Fruit fly (Drosophila melanogaster): ENCODE data around the gene CG1523.

The CG1523 gene

dm6 chr3R:28842431-28842830 lies 23.0 kb upstream of the CG1523 start:
- TF ChIP-seq Pif1A (GFP tag; optimal IDR thresholded peaks at IDR 0.05) (no peak), CG32121 (GFP tag; IDR thresholded peaks at IDR 0.05) (no peak), CG8159 (tag; optimal IDR thresholded peaks at IDR 0.05) (no peak), D1 (tag; optimal IDR thresholded peaks at IDR 0.05) (no peak), Pif1B (GFP tag; optimal IDR thresholded peaks at IDR 0.05) (no peak), CG12605 (GFP tag; IDR thresholded peaks at IDR 0.05) (no peak), rn (GFP tag; IDR thresholded peaks at IDR 0.05) (no peak), CG15710 (tag; optimal IDR thresholded peaks at IDR 0.05) (no peak), CG34367 (tag; optimal IDR thresholded peaks at IDR 0.05) (no peak)

dm6 chr3R:28841968-28842367 lies 22.5 kb upstream of the CG1523 start:
- TF ChIP-seq Ets98B (GFP tag; IDR thresholded peaks at IDR 0.05) (peak; percentile 48), CG10348 (GFP tag; IDR thresholded peaks at IDR 0.05) (no peak), CG15710 (tag; optimal IDR thresholded peaks at IDR 0.05) (peak; percentile 10), CG17806 (tag; optimal IDR thresholded peaks at IDR 0.05) (peak; percentile 13), gl (tag; optimal IDR thresholded peaks at IDR 0.05) (no peak), D1 (tag; optimal IDR thresholded peaks at IDR 0.05) (no peak), CG8159 (tag; optimal IDR thresholded peaks at IDR 0.05) (peak; percentile 50), CG8301 (tag; optimal IDR thresholded peaks at IDR 0.05) (peak; percentile 70), CG32121 (GFP tag; IDR thresholded peaks at IDR 0.05) (peak; percentile 29; the same call in 1 of the 2 replicates), Pif1B (GFP tag; optimal IDR thresholded peaks at IDR 0.05) (no peak), CG4496 (GFP tag; IDR thresholded peaks at IDR 0.05) (peak; percentile 34; the same call in 1 of the 3 replicates)

- TF ChIP-seq CG32121 (GFP tag; IDR thresholded peaks at IDR 0.05): no peak
- TF ChIP-seq Pif1A (GFP tag; optimal IDR thresholded peaks at IDR 0.05): no peak
- TF ChIP-seq CG4496 (GFP tag; IDR thresholded peaks at IDR 0.05): 0 out of 3 replicates have a peak, but pooled peaks have one; percentile 27
- no peak for TF ChIP-seq Pif1B (GFP tag; optimal IDR thresholded peaks at IDR 0.05)
- no peak for TF ChIP-seq D1 (tag; optimal IDR thresholded peaks at IDR 0.05)
- no peak for TF ChIP-seq Snoo (tag; optimal IDR thresholded peaks at IDR 0.05)
- TF ChIP-seq CG34367 (tag; optimal IDR thresholded peaks at IDR 0.05): no peak
- no peak for TF ChIP-seq CG8301 (tag; optimal IDR thresholded peaks at IDR 0.05)
- TF ChIP-seq CG13204 (GFP tag; optimal IDR thresholded peaks at IDR 0.05): no peak
- TF ChIP-seq gl (tag; optimal IDR thresholded peaks at IDR 0.05): no peak
- TF ChIP-seq CG9948 (tag; optimal IDR thresholded peaks at IDR 0.05): no peak
- TF ChIP-seq EcR (GFP tag; optimal IDR thresholded peaks at IDR 0.05): peak; percentile 58
- TF ChIP-seq CG8159 (tag; optimal IDR thresholded peaks at IDR 0.05): no peak
- no peak for TF ChIP-seq CG15710 (tag; optimal IDR thresholded peaks at IDR 0.05)
- TF ChIP-seq CG17806 (tag; optimal IDR thresholded peaks at IDR 0.05): no peak
- TF ChIP-seq Ets98B (GFP tag; IDR thresholded peaks at IDR 0.05): no peak
- TF ChIP-seq CG10348 (GFP tag; IDR thresholded peaks at IDR 0.05): no peak
These were observed 21.2 kb upstream of the CG1523 start for dm6 chr3R:28840620-28841019.

dm6 chr3R:28831626-28832267 lies 12.3 kb upstream of the CG1523 start, which contains the start of gene WASp:
TSS of gene WASp (minus strand) at chr3R:28832024.
- TF ChIP-seq CG12605 (GFP tag; IDR thresholded peaks at IDR 0.05) (peak; percentile 50), Ets98B (GFP tag; IDR thresholded peaks at IDR 0.05) (peak; percentile 67), CG13204 (GFP tag; optimal IDR thresholded peaks at IDR 0.05) (no peak), Pif1B (GFP tag; optimal IDR thresholded peaks at IDR 0.05) (peak; percentile 16), CG9948 (tag; optimal IDR thresholded peaks at IDR 0.05) (no peak), CG14655 (GFP tag; optimal IDR thresholded peaks at IDR 0.05) (no peak), D1 (tag; optimal IDR thresholded peaks at IDR 0.05) (no peak), CG4496 (GFP tag; IDR thresholded peaks at IDR 0.05) (peak; percentile 67; the same call in 2 of the 3 replicates), CG32121 (GFP tag; IDR thresholded peaks at IDR 0.05) (peak; percentile 25; the same call in 1 of the 2 replicates), gl (tag; optimal IDR thresholded peaks at IDR 0.05) (peak; percentile 46), Pif1A (GFP tag; optimal IDR thresholded peaks at IDR 0.05) (no peak), EcR (GFP tag; optimal IDR thresholded peaks at IDR 0.05) (no peak), rn (GFP tag; IDR thresholded peaks at IDR 0.05) (0 out of 2 replicates have a peak, but pooled peaks have one; percentile 18), fd96Ca (GFP tag; IDR thresholded peaks at IDR 0.05) (no peak; the same call in 1 of the 3 replicates), CG10348 (GFP tag; IDR thresholded peaks at IDR 0.05) (no peak), CG8301 (tag; optimal IDR thresholded peaks at IDR 0.05) (peak; percentile 4), CG17806 (tag; optimal IDR thresholded peaks at IDR 0.05) (peak; percentile 22), CG8159 (tag; optimal IDR thresholded peaks at IDR 0.05) (peak; percentile 19), Snoo (tag; optimal IDR thresholded peaks at IDR 0.05) (no peak), CG34367 (tag; optimal IDR thresholded peaks at IDR 0.05) (peak; percentile 48), CG15710 (tag; optimal IDR thresholded peaks at IDR 0.05) (peak; percentile 53)

dm6 chr3R:28831172-28831571 lies 11.7 kb upstream of the CG1523 start:
- 0 out of 3 replicates have a peak, but pooled peaks have one; percentile 27 for TF ChIP-seq fd96Ca (GFP tag; IDR thresholded peaks at IDR 0.05)
- TF ChIP-seq CG8301 (tag; optimal IDR thresholded peaks at IDR 0.05): no peak
- TF ChIP-seq CG9948 (tag; optimal IDR thresholded peaks at IDR 0.05): no peak

dm6 chr3R:28830746-28831145 lies 11.3 kb upstream of the CG1523 start:
- TF ChIP-seq CG8301 (tag; optimal IDR thresholded peaks at IDR 0.05): no peak
- no peak for TF ChIP-seq Pif1B (GFP tag; optimal IDR thresholded peaks at IDR 0.05)
- TF ChIP-seq CG32121 (GFP tag; IDR thresholded peaks at IDR 0.05): no peak
- no peak for TF ChIP-seq CG12605 (GFP tag; IDR thresholded peaks at IDR 0.05)
- TF ChIP-seq Snoo (tag; optimal IDR thresholded peaks at IDR 0.05): peak; percentile 42
